Worm (Caenorhabditis elegans) whole organism, young adult: ENCODE measurements around the gene lips-13.

Experiments
- B0019.2 ChIP-seq: fragments of 200-800 bp; sonication (Bioruptor generic); conservative IDR thresholded peaks from 2 replicates; pipeline ENCODE4 v1.3.6; 2022; ENCODE audit warnings: missing genetic modification reagents, missing genetic modification characterization, missing compliant biosample characterization
- B0261.1 ChIP-seq: sonication (generic microtip); optimal IDR thresholded peaks from 2 replicates; lab custom pipeline; 2016; ENCODE audit warnings: mild to moderate bottlenecking, missing genetic modification characterization, moderate library complexity, missing compliant biosample characterization
- C06A6.2 ChIP-seq: fragments of 200-800 bp; sonication (Bioruptor generic); conservative IDR thresholded peaks from 2 replicates; pipeline ENCODE4 v1.3.6; 2022; ENCODE audit warnings: missing genetic modification characterization, missing compliant biosample characterization
- C17E4.6 ChIP-seq: fragments of 200-800 bp; sonication (Bioruptor generic); IDR thresholded peaks from 2 replicates; pipeline ENCODE4 v1.3.6; 2022; ENCODE audit warnings: missing genetic modification reagents, missing genetic modification characterization, missing compliant biosample characterization
- D2030.7 ChIP-seq: fragments of 200-800 bp; sonication (Bioruptor generic); IDR thresholded peaks from 2 replicates; pipeline ENCODE4 v1.3.6; 2022; ENCODE audit warnings: missing genetic modification reagents, missing genetic modification characterization, missing compliant biosample characterization
- F22D6.2 ChIP-seq: sonication (generic microtip); optimal IDR thresholded peaks from 2 replicates; lab custom pipeline; 2016; ENCODE audit warnings: mild to moderate bottlenecking, missing genetic modification characterization, missing compliant biosample characterization
- F37B4.10 ChIP-seq: fragments of 200-800 bp; sonication (Bioruptor generic); IDR thresholded peaks from 2 replicates; pipeline ENCODE4 v1.3.6; 2022; ENCODE audit warnings: missing genetic modification characterization, missing compliant biosample characterization
- F39B2.1 ChIP-seq: fragments of 200-800 bp; sonication (Bioruptor generic); IDR thresholded peaks from 2 replicates; pipeline ENCODE4 v1.3.6; 2022; ENCODE audit warnings: missing genetic modification reagents, missing genetic modification characterization, missing compliant biosample characterization
- F57A8.1 ChIP-seq: fragments of 200-800 bp; sonication (Bioruptor generic); optimal IDR thresholded peaks from 2 replicates; lab custom pipeline; 2018; ENCODE audit warnings: mild to moderate bottlenecking, missing genetic modification characterization, moderate library complexity, missing compliant biosample characterization
- F57C9.4 ChIP-seq: sonication (generic microtip); optimal IDR thresholded peaks from 2 replicates; lab custom pipeline; 2017; ENCODE audit warnings: mild to moderate bottlenecking, missing genetic modification characterization, missing compliant biosample characterization
- Y53F4B.3 ChIP-seq: fragments of 200-800 bp; sonication (Bioruptor generic); IDR thresholded peaks from 2 replicates; pipeline ENCODE4 v1.3.6; 2022; ENCODE audit warnings: missing genetic modification reagents, missing genetic modification characterization, missing compliant biosample characterization
- Y56A3A.18 ChIP-seq: fragments of 200-800 bp; sonication (Bioruptor generic); IDR thresholded peaks from 2 replicates; pipeline ENCODE4 v1.3.6; 2022; ENCODE audit warnings: missing genetic modification reagents, missing genetic modification characterization, missing compliant biosample characterization
- Y79H2A.3 ChIP-seq: fragments of 200-800 bp; sonication (Bioruptor generic); conservative IDR thresholded peaks from 2 replicates; pipeline ENCODE4 v1.3.6; 2022; ENCODE audit warnings: missing genetic modification reagents, missing genetic modification characterization, missing compliant biosample characterization
- Y95B8A.8 ChIP-seq: fragments of 200-800 bp; sonication (Bioruptor generic); IDR thresholded peaks from 2 replicates; pipeline ENCODE4 v1.3.6; 2022; ENCODE audit warnings: missing genetic modification reagents, missing genetic modification characterization, missing compliant biosample characterization
- ZK185.1 ChIP-seq: sonication (generic microtip); optimal IDR thresholded peaks from 2 replicates; lab custom pipeline; 2016; ENCODE audit warnings: mild to moderate bottlenecking, missing genetic modification characterization, missing compliant biosample characterization; ENCODE audit not compliant: poor library complexity, severe bottlenecking
- aptf-3 ChIP-seq: fragments of 200-800 bp; sonication (Bioruptor generic); IDR thresholded peaks from 2 replicates; pipeline ENCODE4 v1.3.6; 2022; ENCODE audit warnings: missing genetic modification characterization, missing compliant biosample characterization
- attf-6 ChIP-seq: fragments of 200-800 bp; sonication (Bioruptor generic); IDR thresholded peaks from 2 replicates; pipeline ENCODE4 v1.3.6; 2022; ENCODE audit warnings: missing genetic modification reagents, missing genetic modification characterization, missing compliant biosample characterization
- bed-2 ChIP-seq: fragments of 200-800 bp; sonication (Bioruptor generic); IDR thresholded peaks from 2 replicates; pipeline ENCODE4 v1.3.6; 2022; ENCODE audit warnings: missing genetic modification reagents, missing genetic modification characterization, missing compliant biosample characterization
- ceh-91 ChIP-seq: fragments of 200-800 bp; sonication (Bioruptor generic); IDR thresholded peaks from 2 replicates; pipeline ENCODE4 v1.3.6; 2022; ENCODE audit warnings: missing genetic modification reagents, missing genetic modification characterization, missing compliant biosample characterization
- ets-4 ChIP-seq: fragments of 200-800 bp; sonication (Bioruptor generic); optimal IDR thresholded peaks from 2 replicates; lab custom pipeline; 2018; ENCODE audit warnings: mild to moderate bottlenecking, missing genetic modification characterization, missing compliant biosample characterization
- fkh-3 ChIP-seq: sonication (generic microtip); optimal IDR thresholded peaks from 2 replicates; lab custom pipeline; 2016; ENCODE audit warnings: mild to moderate bottlenecking, missing genetic modification characterization, missing compliant biosample characterization
- gei-17 ChIP-seq: fragments of 200-800 bp; sonication (Bioruptor generic); optimal IDR thresholded peaks from 2 replicates; lab custom pipeline; 2018; ENCODE audit warnings: mild to moderate bottlenecking, missing genetic modification characterization, missing compliant biosample characterization
- him-1 ChIP-seq: sonication (generic microtip); optimal IDR thresholded peaks from 2 replicates; lab custom pipeline; 2016; ENCODE audit warnings: missing genotype, missing genetic modification reagents, missing genetic modification characterization, missing compliant biosample characterization
- hsf-1 ChIP-seq: fragments of 200-800 bp; sonication (Bioruptor generic); IDR thresholded peaks from 2 replicates; pipeline ENCODE4 v1.3.6; 2022; ENCODE audit warnings: missing genetic modification reagents, missing genetic modification characterization, missing compliant biosample characterization
- lin-54 ChIP-seq: fragments of 200-800 bp; sonication (Bioruptor generic); optimal IDR thresholded peaks from 2 replicates; lab custom pipeline; 2018; ENCODE audit warnings: mild to moderate bottlenecking, missing genetic modification characterization, missing compliant biosample characterization
- madf-10 ChIP-seq: sonication (generic microtip); optimal IDR thresholded peaks from 2 replicates; lab custom pipeline; 2016; ENCODE audit warnings: mild to moderate bottlenecking, missing genetic modification characterization, missing compliant biosample characterization
- madf-3 ChIP-seq: fragments of 200-800 bp; sonication (Bioruptor generic); IDR thresholded peaks from 2 replicates; pipeline ENCODE4 v1.3.6; 2022; ENCODE audit warnings: missing genetic modification reagents, missing genetic modification characterization, missing compliant biosample characterization
- madf-6 ChIP-seq: fragments of 200-800 bp; sonication (Bioruptor generic); IDR thresholded peaks from 2 replicates; pipeline ENCODE4 v1.3.6; 2022; ENCODE audit warnings: missing genetic modification reagents, missing genetic modification characterization, missing compliant biosample characterization
- mcd-1 ChIP-seq: fragments of 200-800 bp; sonication (Bioruptor generic); IDR thresholded peaks from 2 replicates; pipeline ENCODE4 v1.3.6; 2022; ENCODE audit warnings: missing genetic modification reagents, missing genetic modification characterization, missing compliant biosample characterization
- mel-28 ChIP-seq: sonication (generic microtip); optimal IDR thresholded peaks from 2 replicates; lab custom pipeline; 2016; ENCODE audit warnings: borderline replicate concordance, mild to moderate bottlenecking, missing genetic modification characterization, missing compliant biosample characterization
- mes-4 ChIP-seq: sonication (generic microtip); optimal IDR thresholded peaks from 2 replicates; lab custom pipeline; 2016; ENCODE audit warnings: missing genotype, missing genetic modification characterization, missing compliant biosample characterization
- nfyb-1 ChIP-seq: fragments of 200-800 bp; sonication (Bioruptor generic); IDR thresholded peaks from 2 replicates; pipeline ENCODE4 v1.3.6; 2022; ENCODE audit warnings: missing genetic modification reagents, missing genetic modification characterization, missing compliant biosample characterization
- nhr-120 ChIP-seq: fragments of 200-800 bp; sonication (Bioruptor generic); IDR thresholded peaks from 2 replicates; pipeline ENCODE4 v1.3.6; 2022; ENCODE audit warnings: missing genetic modification characterization, missing compliant biosample characterization
- nhr-90 ChIP-seq: sonication (generic microtip); optimal IDR thresholded peaks from 2 replicates; lab custom pipeline; 2016; ENCODE audit warnings: missing genotype, mild to moderate bottlenecking, missing genetic modification characterization, missing compliant biosample characterization
- rcor-1 ChIP-seq: fragments of 200-800 bp; sonication (Bioruptor generic); IDR thresholded peaks from 2 replicates; pipeline ENCODE4 v1.3.6; 2022; ENCODE audit warnings: missing genetic modification reagents, missing genetic modification characterization, missing compliant biosample characterization
- sdz-38 ChIP-seq: sonication (generic microtip); optimal IDR thresholded peaks from 2 replicates; lab custom pipeline; 2016; ENCODE audit warnings: missing genotype, missing genetic modification characterization, missing compliant biosample characterization
- sea-2 ChIP-seq: fragments of 200-800 bp; sonication (Bioruptor generic); IDR thresholded peaks from 2 replicates; pipeline ENCODE4 v1.3.6; 2022; ENCODE audit warnings: missing genetic modification characterization, missing compliant biosample characterization
- snpc-1.3 ChIP-seq: sonication (generic microtip); optimal IDR thresholded peaks from 2 replicates; lab custom pipeline; 2017; ENCODE audit warnings: missing genetic modification characterization, mild to moderate bottlenecking, missing compliant biosample characterization, antibody characterized with exemption, moderate library complexity, missing genotype, missing genetic modification reagents; ENCODE audit not compliant: insufficient read depth
- snpc-3.4 ChIP-seq: sonication (generic microtip); optimal IDR thresholded peaks from 2 replicates; lab custom pipeline; 2017; ENCODE audit warnings: missing genetic modification characterization, mild to moderate bottlenecking, missing compliant biosample characterization, antibody characterized with exemption, moderate library complexity, missing genotype, missing genetic modification reagents
- somi-1 ChIP-seq: fragments of 200-800 bp; sonication (Bioruptor generic); optimal IDR thresholded peaks from 2 replicates; lab custom pipeline; 2018; ENCODE audit warnings: mild to moderate bottlenecking, missing genetic modification characterization, missing compliant biosample characterization
- sptf-2 ChIP-seq: fragments of 200-800 bp; sonication (Bioruptor generic); optimal IDR thresholded peaks from 2 replicates; lab custom pipeline; 2018; ENCODE audit warnings: mild to moderate bottlenecking, missing genetic modification characterization, missing compliant biosample characterization
- tbp1 ChIP-seq: fragments of 200-800 bp; sonication (Bioruptor generic); optimal IDR thresholded peaks from 2 replicates; lab custom pipeline; 2018; ENCODE audit warnings: mild to moderate bottlenecking, missing genetic modification characterization, missing compliant biosample characterization
- xnd-1 ChIP-seq: sonication (generic microtip); optimal IDR thresholded peaks from 2 replicates; lab custom pipeline; 2016; ENCODE audit warnings: missing genotype, missing genetic modification reagents, missing genetic modification characterization, missing compliant biosample characterization
- ztf-26 ChIP-seq: sonication (generic microtip); optimal IDR thresholded peaks from 2 replicates; lab custom pipeline; 2017; ENCODE audit warnings: missing genetic modification characterization, missing compliant biosample characterization
- ztf-28 ChIP-seq: fragments of 200-800 bp; sonication (Bioruptor generic); IDR thresholded peaks from 2 replicates; pipeline ENCODE4 v1.3.6; 2022; ENCODE audit warnings: missing genetic modification reagents, missing genetic modification characterization, missing compliant biosample characterization

lips-13 gene

DNA sequence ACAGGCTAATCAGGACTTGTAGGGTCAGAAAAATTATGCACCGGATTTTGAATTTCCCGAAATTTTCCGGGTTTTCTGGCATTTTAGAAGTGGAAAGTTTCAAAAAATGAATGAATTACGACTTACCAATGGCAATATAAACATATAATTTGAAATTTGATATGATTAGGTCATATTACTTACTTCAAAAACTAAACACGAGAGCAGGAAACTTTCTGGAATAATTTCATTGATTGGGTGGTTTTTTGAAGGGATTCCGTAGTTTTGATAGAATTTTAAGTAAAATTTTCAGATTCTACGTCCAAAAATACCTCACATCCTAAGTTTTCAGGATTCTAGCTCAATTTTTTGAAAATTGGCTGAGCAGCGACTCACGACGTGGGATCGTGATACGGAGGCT lies 42.4 kb downstream of the lips-13 start, which contains the start of gene K02E7.11 (continued):
- TF ChIP-seq fkh-3 (tag; lab: Kevin White, UChicago) = no peak
- TF ChIP-seq ZK185.1 = no peak
- TF ChIP-seq nfyb-1 (GFP tag; lab: Robert Waterston, UW) = no peak
- no peak for TF ChIP-seq somi-1 (GFP tag; lab: Kevin White, UChicago)
- TF ChIP-seq F57C9.4 (tag; lab: Kevin White, UChicago) = no peak
- TF ChIP-seq F57A8.1 (GFP tag; lab: Kevin White, UChicago) = no peak
- TF ChIP-seq madf-10 (tag; lab: Kevin White, UChicago) = no peak

DNA sequence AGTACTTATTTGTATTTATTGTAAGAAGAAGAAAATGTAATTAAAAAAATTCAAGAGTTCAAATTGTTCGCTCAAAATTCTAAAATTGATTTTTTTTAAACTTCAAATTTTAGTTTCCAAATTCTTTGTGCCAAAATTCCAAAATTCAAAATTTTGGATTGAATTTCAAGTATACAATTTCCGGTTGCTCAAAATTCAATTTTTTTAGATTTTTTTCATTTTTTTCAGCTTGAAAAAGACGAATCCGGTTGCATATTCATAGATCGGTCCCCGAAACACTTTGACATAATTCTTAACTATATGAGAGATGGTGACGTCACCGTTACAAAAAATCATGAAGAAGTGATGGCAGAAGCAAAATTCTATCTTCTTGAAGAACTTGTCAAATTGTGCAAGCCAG lies 45.7 kb downstream of the lips-13 start, which contains the start of gene K02E7.4:
Gene K02E7.4 (plus strand): TSS at position 301 of the 400 bp plus-strand sequence.
- TF ChIP-seq ztf-28 (GFP tag; lab: Robert Waterston, UW) = no peak
- no peak for TF ChIP-seq nhr-90 (tag; lab: Kevin White, UChicago)
- TF ChIP-seq F37B4.10 (GFP tag; lab: Robert Waterston, UW) = no peak
- no peak for TF ChIP-seq B0261.1 (tag; lab: Kevin White, UChicago)
- TF ChIP-seq sea-2 (GFP tag; lab: Robert Waterston, UW) = no peak
- TF ChIP-seq Y95B8A.8 (GFP tag; lab: Robert Waterston, UW) = no peak
- no peak for TF ChIP-seq bed-2 (GFP tag; lab: Robert Waterston, UW)
- TF ChIP-seq hsf-1 = no peak
- TF ChIP-seq C06A6.2 (GFP tag; lab: Robert Waterston, UW) = no peak
- no peak for TF ChIP-seq snpc-1.3 (tag; lab: Kevin White, UChicago)
- no peak for TF ChIP-seq ceh-91 (GFP tag; lab: Robert Waterston, UW)
- TF ChIP-seq mcd-1 (GFP tag; lab: Robert Waterston, UW) = no peak
- TF ChIP-seq F39B2.1 (GFP tag; lab: Robert Waterston, UW) = no peak
- no peak for TF ChIP-seq mes-4 (tag; lab: Kevin White, UChicago)
- TF ChIP-seq, all 124 proteins: peak for 0

- TF ChIP-seq attf-6 (no peak), mel-28 (tag; lab: Kevin White, UChicago) (no peak), him-1 (tag; lab: Kevin White, UChicago) (no peak), C06A6.2 (GFP tag; lab: Robert Waterston, UW) (no peak), ets-4 (GFP tag; lab: Kevin White, UChicago) (no peak), F22D6.2 (tag; lab: Kevin White, UChicago) (no peak), C17E4.6 (GFP tag; lab: Robert Waterston, UW) (no peak), bed-2 (GFP tag; lab: Robert Waterston, UW) (no peak), B0019.2 (GFP tag; lab: Robert Waterston, UW) (no peak), rcor-1 (GFP tag; lab: Robert Waterston, UW) (no peak), nhr-120 (GFP tag; lab: Robert Waterston, UW) (no peak), snpc-3.4 (tag; lab: Kevin White, UChicago) (no peak), lin-54 (no peak), xnd-1 (tag; lab: Kevin White, UChicago) (no peak)
- TF ChIP-seq, all 124 proteins: peak for 0
Observed at ce11 chrII:1071432-1071831, 46.4 kb downstream of the lips-13 start.

ce11 chrII:1070875-1071274 lies 47.0 kb downstream of the lips-13 start, which contains the start of gene K02E7.12:
TSS of gene K02E7.12 (plus strand) at chrII:1071175.
- TF ChIP-seq attf-6 = no peak
- TF ChIP-seq Y56A3A.18 (GFP tag; lab: Robert Waterston, UW) = no peak
- no peak for TF ChIP-seq D2030.7 (GFP tag; lab: Robert Waterston, UW)
- TF ChIP-seq sptf-2 (GFP tag; lab: Kevin White, UChicago) = no peak
- TF ChIP-seq nfyb-1 (GFP tag; lab: Robert Waterston, UW) = no peak
- TF ChIP-seq tbp1 (GFP tag; lab: Kevin White, UChicago) = no peak
- TF ChIP-seq ets-4 (GFP tag; lab: Kevin White, UChicago) = no peak
- TF ChIP-seq gei-17 (GFP tag; lab: Kevin White, UChicago) = no peak
- no peak for TF ChIP-seq aptf-3 (GFP tag; lab: Robert Waterston, UW)
- no peak for TF ChIP-seq Y79H2A.3 (GFP tag; lab: Robert Waterston, UW)
- no peak for TF ChIP-seq ztf-26 (tag; lab: Kevin White, UChicago)
- no peak for TF ChIP-seq ZK185.1
- TF ChIP-seq sdz-38 (tag; lab: Kevin White, UChicago) = no peak
- no peak for TF ChIP-seq Y53F4B.3
- no peak for TF ChIP-seq madf-3
- TF ChIP-seq madf-6 (GFP tag; lab: Robert Waterston, UW) = no peak
